Fruit fly (Drosophila melanogaster): ENCODE results near the gene CG10559.

The CG10559 gene

dm6 chr3R:25265589-25266201 lies 50.2 kb downstream of the CG10559 start, which contains the start of the genes GlnRS and RIOK2 (continued):
- TF ChIP-seq CG15269 (tag; optimal IDR thresholded peaks at IDR 0.05) (no peak), Neu2 (GFP tag; optimal IDR thresholded peaks at IDR 0.05; ENCODE audit: borderline replicate concordance) (peak; percentile 10), mam (GFP tag; optimal IDR thresholded peaks at IDR 0.05) (no peak), CG32772 (GFP tag; IDR thresholded peaks at IDR 0.05) (no peak), CG1529 (GFP tag; optimal IDR thresholded peaks at IDR 0.05) (no peak), zf30C (GFP tag; optimal IDR thresholded peaks at IDR 0.05) (no peak), Awh (GFP tag; IDR thresholded peaks at IDR 0.05) (no peak), CG16813 (GFP tag; IDR thresholded peaks at IDR 0.05; ENCODE audit: partially characterized antibody) (peak; percentile 94), Lim3 (GFP tag; IDR thresholded peaks at IDR 0.05) (no peak), Lhr (GFP tag; optimal IDR thresholded peaks at IDR 0.05) (peak; percentile 64), MBD-R2 (GFP tag; IDR thresholded peaks at IDR 0.05) (peak; percentile 98), CG3065 (GFP tag; optimal IDR thresholded peaks at IDR 0.05) (no peak), tgo (GFP tag; IDR thresholded peaks at IDR 0.05) (no peak), CG5245 (GFP tag; optimal IDR thresholded peaks at IDR 0.05) (no peak), grn (GFP tag; optimal IDR thresholded peaks at IDR 0.05) (peak; percentile 7), emc (GFP tag; optimal IDR thresholded peaks at IDR 0.05) (no peak), Hey (tag; optimal IDR thresholded peaks at IDR 0.05) (no peak), Pdp1 (GFP tag; optimal IDR thresholded peaks at IDR 0.05) (no peak), PHDP (tag; optimal IDR thresholded peaks at IDR 0.05) (no peak), cg (GFP tag; optimal IDR thresholded peaks at IDR 0.05) (no peak), CG18011 (GFP tag; optimal IDR thresholded peaks at IDR 0.05) (no peak), CG11398 (GFP tag; optimal IDR thresholded peaks at IDR 0.05) (no peak), B-H2 (GFP tag; optimal IDR thresholded peaks at IDR 0.05) (peak; percentile 53), Oli (tag; optimal IDR thresholded peaks at IDR 0.05) (no peak), lmd (GFP tag; IDR thresholded peaks at IDR 0.05) (no peak), Rx (GFP tag; IDR thresholded peaks at IDR 0.05) (no peak), amos (GFP tag; IDR thresholded peaks at IDR 0.05; ENCODE audit: partially characterized antibody) (peak; percentile 97), CG7745 (tag; optimal IDR thresholded peaks at IDR 0.05) (no peak), twi (tag; optimal IDR thresholded peaks at IDR 0.05) (peak; percentile 28), CG10959 (GFP tag; IDR thresholded peaks at IDR 0.05) (no peak), fru (optimal IDR thresholded peaks at IDR 0.05) (no peak), CG9932 (GFP tag; IDR thresholded peaks at IDR 0.05) (peak; percentile 49; the same call in 1 of the 2 replicates), CG10543 (GFP tag; optimal IDR thresholded peaks at IDR 0.05) (no peak), CG10147 (GFP tag; optimal IDR thresholded peaks at IDR 0.05) (no peak), crp (GFP tag; optimal IDR thresholded peaks at IDR 0.05) (peak in 1 of 2 experiments; percentile 63), knrl (GFP tag; IDR thresholded peaks at IDR 0.05; ENCODE audit: partially characterized antibody) (peak; percentile 95), CG5180 (GFP tag; optimal IDR thresholded peaks at IDR 0.05) (no peak), Vsx1 (GFP tag; optimal IDR thresholded peaks at IDR 0.05) (no peak), CG6175 (GFP tag; IDR thresholded peaks at IDR 0.05) (no peak), ham (GFP tag; IDR thresholded peaks at IDR 0.05) (no peak), chinmo (GFP tag; IDR thresholded peaks at IDR 0.05; ENCODE audit: partially characterized antibody) (peak; percentile 100), CG42726 (GFP tag; IDR thresholded peaks at IDR 0.05; ENCODE audit: partially characterized antibody) (peak; percentile 91), bowl (GFP tag; IDR thresholded peaks at IDR 0.05) (no peak), al (GFP tag; IDR thresholded peaks at IDR 0.05) (no peak), eve (GFP tag; optimal IDR thresholded peaks at IDR 0.05) (no peak), Xbp1 (GFP tag; optimal IDR thresholded peaks at IDR 0.05) (peak; percentile 20), CG8388 (GFP tag; optimal IDR thresholded peaks at IDR 0.05) (no peak), D19B (GFP tag; optimal IDR thresholded peaks at IDR 0.05) (no peak), sug (tag; optimal IDR thresholded peaks at IDR 0.05) (peak; percentile 56), sr (GFP tag; IDR thresholded peaks at IDR 0.05) (no peak)

All from whole organism, embryonic.